Worm (Caenorhabditis elegans): ENCODE results near the gene C47E8.4.

ce11 chrV:14687106-14687964 is 2.0 kb upstream of the C47E8.4 start:
- no peak for TF ChIP-seq cog-1 (tag; optimal IDR thresholded peaks at IDR 0.05)
- no peak for TF ChIP-seq ztf-23 (GFP tag; IDR thresholded peaks at IDR 0.05)

Measured in whole organism, midembryonic.